Fruit fly (Drosophila melanogaster) whole organism, embryonic: ENCODE measurements around the gene CG15534.
A peak's percentile ranks its signal among the peaks of the same experiment; 100 is the strongest.

Experiments
- ATbp ChIP-seq: fragments of 200-800 bp; sonication (Bioruptor generic); optimal IDR thresholded peaks from 2 replicates; lab custom pipeline; 2017; ENCODE audit warnings: missing biosample characterization, mild to moderate bottlenecking, missing genetic modification characterization, missing genetic modification reagents
- Awh ChIP-seq: fragments of 200-800 bp; sonication (Bioruptor generic); IDR thresholded peaks from 2 replicates; pipeline ENCODE4, ENCODE4 v1.3.6; 2022; ENCODE audit warnings: missing biosample characterization, missing genetic modification characterization
- Bgb ChIP-seq: fragments of 200-800 bp; sonication (Bioruptor generic); IDR thresholded peaks from 2 replicates; pipeline ENCODE4 v1.3.6; 2022; ENCODE audit warnings: missing biosample characterization, missing genetic modification characterization; ENCODE audit not compliant: partially characterized antibody
- CG10274 ChIP-seq: fragments of 200-800 bp; sonication (Bioruptor generic); optimal IDR thresholded peaks from 3 replicates; lab custom pipeline; 2017; ENCODE audit warnings: missing biosample characterization, mild to moderate bottlenecking, missing genetic modification characterization
- CG11560 ChIP-seq: fragments of 200-800 bp; sonication (Bioruptor generic); IDR thresholded peaks from 3 replicates; pipeline ENCODE4 v1.3.6; 2022; ENCODE audit warnings: missing biosample characterization, missing genetic modification characterization
- CG12104 ChIP-seq: fragments of 200-800 bp; sonication (Bioruptor generic); optimal IDR thresholded peaks from 3 replicates; lab custom pipeline; 2016; ENCODE audit warnings: missing biosample characterization, missing genetic modification characterization
- CG12219 ChIP-seq: fragments of 200-800 bp; sonication (Bioruptor generic); optimal IDR thresholded peaks from 3 replicates; lab custom pipeline; 2018; ENCODE audit warnings: missing biosample characterization, mild to moderate bottlenecking, missing genetic modification characterization
- CG12236 ChIP-seq: fragments of 200-800 bp; sonication (Bioruptor generic); optimal IDR thresholded peaks from 2 replicates; lab custom pipeline; 2016; ENCODE audit warnings: missing biosample characterization, missing genetic modification characterization
- CG12769 ChIP-seq: fragments of 200-800 bp; sonication (Bioruptor generic); optimal IDR thresholded peaks from 2 replicates; lab custom pipeline; 2019; ENCODE audit warnings: missing biosample characterization, mild to moderate bottlenecking, missing genetic modification characterization, moderate library complexity
- CG15514 ChIP-seq: fragments of 200-800 bp; sonication (Bioruptor generic); optimal IDR thresholded peaks from 3 replicates; lab custom pipeline; 2017; ENCODE audit warnings: missing biosample characterization, missing genetic modification characterization, mild to moderate bottlenecking, moderate library complexity, missing genetic modification reagents
- CG17361 ChIP-seq: fragments of 200-800 bp; sonication (Bioruptor generic); IDR thresholded peaks from 3 replicates; pipeline ENCODE4 v1.3.6; 2022; ENCODE audit warnings: missing biosample characterization, missing genetic modification characterization
- CG18262 ChIP-seq: fragments of 200-800 bp; optimal IDR thresholded peaks from 3 replicates; lab custom pipeline; 2019; ENCODE audit warnings: missing biosample characterization, mild to moderate bottlenecking, missing genetic modification characterization, moderate library complexity
- CG2712 ChIP-seq: fragments of 200-800 bp; optimal IDR thresholded peaks from 3 replicates; lab custom pipeline; 2019; ENCODE audit warnings: missing biosample characterization, mild to moderate bottlenecking, missing genetic modification characterization, moderate library complexity
- CG30403 ChIP-seq: fragments of 200-800 bp; sonication (Bioruptor generic); optimal IDR thresholded peaks from 3 replicates; lab custom pipeline; 2016; ENCODE audit warnings: missing biosample characterization, missing genetic modification characterization
- CG3726 ChIP-seq: fragments of 200-800 bp; sonication (Bioruptor generic); IDR thresholded peaks from 3 replicates; pipeline ENCODE4, ENCODE4 v1.3.6; 2022; ENCODE audit warnings: missing biosample characterization, missing genetic modification characterization
- CG3838 ChIP-seq: fragments of 200-800 bp; sonication (Bioruptor generic); optimal IDR thresholded peaks from 3 replicates; lab custom pipeline; 2016; ENCODE audit warnings: missing biosample characterization, missing genetic modification characterization
- CG4328 ChIP-seq: fragments of 200-800 bp; sonication (Bioruptor generic); optimal IDR thresholded peaks from 3 replicates; lab custom pipeline; 2017; ENCODE audit warnings: missing biosample characterization, missing genetic modification reagents, missing genetic modification characterization
- CG4730 ChIP-seq: fragments of 200-800 bp; sonication (Bioruptor generic); IDR thresholded peaks from 2 replicates; pipeline ENCODE4 v1.3.6; 2022; ENCODE audit warnings: missing biosample characterization, missing genetic modification characterization
- CG9727 ChIP-seq: fragments of 200-800 bp; sonication (Bioruptor generic); optimal IDR thresholded peaks from 3 replicates; lab custom pipeline; 2017; ENCODE audit warnings: missing biosample characterization, mild to moderate bottlenecking, missing genetic modification characterization
- CG9797 ChIP-seq: fragments of 200-800 bp; sonication (Bioruptor generic); optimal IDR thresholded peaks from 3 replicates; lab custom pipeline; 2018; ENCODE audit warnings: missing biosample characterization, mild to moderate bottlenecking, missing genetic modification characterization
- CTCF ChIP-seq: fragments of 200-800 bp; sonication (Bioruptor generic); optimal IDR thresholded peaks from 2 replicates; lab custom pipeline; 2017; ENCODE audit warnings: missing biosample characterization, mild to moderate bottlenecking, missing genetic modification characterization, moderate library complexity
- D19B ChIP-seq: fragments of 200-800 bp; sonication (Bioruptor generic); optimal IDR thresholded peaks from 2 replicates; lab custom pipeline; 2017; ENCODE audit warnings: missing biosample characterization, mild to moderate bottlenecking, missing genetic modification characterization
- HLHmδ ChIP-seq: fragments of 200-800 bp; sonication (Bioruptor generic); optimal IDR thresholded peaks from 2 replicates; lab custom pipeline; 2018; ENCODE audit warnings: missing biosample characterization, mild to moderate bottlenecking, missing genetic modification characterization, moderate library complexity
- Hr39 ChIP-seq: fragments of >200 bp; optimal IDR thresholded peaks from 2 replicates; lab custom pipeline; 2017
- Sry-β ChIP-seq: fragments of 200-800 bp; sonication (Bioruptor generic); optimal IDR thresholded peaks from 2 replicates; lab custom pipeline; 2018; ENCODE audit warnings: missing biosample characterization, mild to moderate bottlenecking, missing genetic modification characterization, moderate library complexity
- Ssrp ChIP-seq: fragments of 200-800 bp; sonication (Bioruptor generic); optimal IDR thresholded peaks from 2 replicates; lab custom pipeline; 2018; ENCODE audit warnings: missing biosample characterization, mild to moderate bottlenecking, missing genetic modification characterization, moderate library complexity
- cg ChIP-seq: fragments of 200-800 bp; sonication (Bioruptor generic); optimal IDR thresholded peaks from 3 replicates; lab custom pipeline; 2019; ENCODE audit warnings: missing biosample characterization, mild to moderate bottlenecking, missing genetic modification characterization, moderate library complexity
- da ChIP-seq: fragments of 200-800 bp; sonication (Bioruptor generic); optimal IDR thresholded peaks from 2 replicates; lab custom pipeline; 2016; ENCODE audit warnings: missing biosample characterization, missing genetic modification characterization
- dmrt11E ChIP-seq: fragments of 200-800 bp; sonication (Bioruptor generic); optimal IDR thresholded peaks from 3 replicates; lab custom pipeline; 2018; ENCODE audit warnings: missing biosample characterization, mild to moderate bottlenecking, missing genetic modification characterization, moderate library complexity
- exex ChIP-seq: fragments of 200-800 bp; sonication (Bioruptor generic); optimal IDR thresholded peaks from 4 replicates; lab custom pipeline; 2018; ENCODE audit warnings: missing biosample characterization, mild to moderate bottlenecking, missing genetic modification characterization, moderate library complexity
- fd96Cb ChIP-seq: fragments of 200-800 bp; sonication (Bioruptor generic); optimal IDR thresholded peaks from 2 replicates; lab custom pipeline; 2018; ENCODE audit warnings: missing biosample characterization, mild to moderate bottlenecking, missing genetic modification characterization, moderate library complexity
- grn ChIP-seq: fragments of 200-800 bp; sonication (Bioruptor generic); optimal IDR thresholded peaks from 3 replicates; lab custom pipeline; 2017; ENCODE audit warnings: missing biosample characterization, missing genetic modification characterization
- ken ChIP-seq: fragments of 200-800 bp; sonication (Bioruptor generic); IDR thresholded peaks from 3 replicates; pipeline ENCODE4 v1.3.6; 2022; ENCODE audit warnings: missing biosample characterization, missing genetic modification characterization
- kni ChIP-seq: fragments of 200-800 bp; sonication (Bioruptor generic); optimal IDR thresholded peaks from 3 replicates; lab custom pipeline; 2017; ENCODE audit warnings: mild to moderate bottlenecking, missing biosample characterization, missing genetic modification reagents, missing genetic modification characterization
- lola ChIP-seq, 3 experiments: fragments of >200 bp in 2 of 3; fragments of 200-800 bp in 1 of 3; sonication (Bioruptor generic) in 1 of 3; optimal IDR thresholded peaks; 2 replicates each; lab custom pipeline; 2017 to 2019; ENCODE audit warnings: missing biosample characterization in 3 of 3, missing genetic modification characterization in 3 of 3, mild to moderate bottlenecking in 1 of 3, moderate library complexity in 1 of 3
- maf-S ChIP-seq: fragments of 200-800 bp; sonication (Bioruptor generic); optimal IDR thresholded peaks from 2 replicates; lab custom pipeline; 2016; ENCODE audit warnings: missing biosample characterization, missing genetic modification characterization
- p53 ChIP-seq: fragments of 200-800 bp; sonication (Bioruptor generic); optimal IDR thresholded peaks from 2 replicates; lab custom pipeline; 2016; ENCODE audit warnings: missing biosample characterization, missing genetic modification characterization
- pan ChIP-seq, 4 experiments: fragments of >200 bp in 3 of 4; fragments of 200-800 bp in 1 of 4; sonication (Bioruptor generic) in 1 of 4; optimal IDR thresholded peaks in 3 of 4; IDR thresholded peaks in 1 of 4; 2 replicates each; pipeline versions ENCODE4 v1.3.6 to Lab custom; 2017 to 2022; ENCODE audit warnings: missing biosample characterization in 2 of 4, missing genetic modification characterization in 2 of 4, mixed read lengths in 1 of 4
- pnt ChIP-seq: fragments of 200-800 bp; sonication (Bioruptor generic); optimal IDR thresholded peaks from 3 replicates; lab custom pipeline; 2016; ENCODE audit warnings: missing biosample characterization, missing genetic modification characterization
- prd ChIP-seq, 3 experiments: fragments of >200 bp in 2 of 3; fragments of 200-800 bp in 1 of 3; sonication (Bioruptor generic) in 1 of 3; optimal IDR thresholded peaks in 2 of 3; IDR thresholded peaks in 1 of 3; 2 replicates in 2 of 3; 3 replicates in 1 of 3; pipeline versions ENCODE4 v1.3.6 to Lab custom; 2017 to 2022; ENCODE audit warnings: missing biosample characterization in 1 of 3, missing genetic modification characterization in 1 of 3
- pros ChIP-seq: fragments of 200-800 bp; sonication (Bioruptor generic); optimal IDR thresholded peaks from 3 replicates; lab custom pipeline; 2019; ENCODE audit warnings: missing biosample characterization, mild to moderate bottlenecking, missing genetic modification characterization, moderate library complexity
- row ChIP-seq: fragments of 200-800 bp; sonication (Bioruptor generic); IDR thresholded peaks from 3 replicates; pipeline ENCODE4 v1.3.6; 2022; ENCODE audit warnings: missing biosample characterization, missing genetic modification characterization
- sens ChIP-seq: fragments of 200-800 bp; sonication (Bioruptor generic); peaks from one replicate; lab custom pipeline; 2016; ENCODE audit warnings: missing biosample characterization, missing genetic modification characterization
- twi ChIP-seq: fragments of 200-800 bp; optimal IDR thresholded peaks from 2 replicates; lab custom pipeline; 2019; ENCODE audit warnings: missing biosample characterization, mild to moderate bottlenecking, missing genetic modification characterization, moderate library complexity
- vvl ChIP-seq: fragments of 200-800 bp; sonication (Bioruptor generic); IDR thresholded peaks from 2 replicates; pipeline ENCODE4 v1.3.6; 2022; ENCODE audit warnings: missing biosample characterization, missing genetic modification characterization

CG15534 gene

DNA sequence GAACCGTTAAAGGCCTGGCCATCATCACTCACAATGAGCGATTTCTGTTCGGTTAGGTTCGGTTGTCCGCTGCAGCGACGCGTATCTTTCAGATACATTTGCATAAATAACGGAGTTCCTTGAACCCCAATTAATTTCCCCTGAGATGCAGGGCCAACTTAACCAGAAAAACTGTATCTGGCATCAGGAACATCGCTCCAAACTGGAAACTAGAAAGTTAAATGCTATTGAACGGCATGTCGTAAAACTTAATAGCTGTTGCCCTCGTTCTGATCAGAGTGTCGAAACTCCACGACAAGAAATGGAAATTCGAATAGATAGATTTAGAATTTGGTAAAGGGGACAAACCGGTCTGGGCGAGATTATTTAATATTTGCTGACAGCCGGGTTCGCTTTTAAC is 40.5 kb downstream of the CG15534 start (continued):
- TF ChIP-seq CG12104 (GFP tag; lab: Kevin White, UChicago): no peak
- TF ChIP-seq prd (optimal IDR thresholded peaks at IDR 0.05; lab: Kevin White, UChicago): no peak
- TF ChIP-seq prd (GFP tag; IDR thresholded peaks at IDR 0.05; lab: Robert Waterston, UW): no peak
- peak; percentile 50 for TF ChIP-seq CG12769
- TF ChIP-seq exex (tag; lab: Kevin White, UChicago): no peak
- TF ChIP-seq CG12219 (GFP tag; lab: Kevin White, UChicago): no peak
- TF ChIP-seq kni (GFP tag; lab: Kevin White, UChicago): peak; percentile 62
- TF ChIP-seq p53: no peak

DNA sequence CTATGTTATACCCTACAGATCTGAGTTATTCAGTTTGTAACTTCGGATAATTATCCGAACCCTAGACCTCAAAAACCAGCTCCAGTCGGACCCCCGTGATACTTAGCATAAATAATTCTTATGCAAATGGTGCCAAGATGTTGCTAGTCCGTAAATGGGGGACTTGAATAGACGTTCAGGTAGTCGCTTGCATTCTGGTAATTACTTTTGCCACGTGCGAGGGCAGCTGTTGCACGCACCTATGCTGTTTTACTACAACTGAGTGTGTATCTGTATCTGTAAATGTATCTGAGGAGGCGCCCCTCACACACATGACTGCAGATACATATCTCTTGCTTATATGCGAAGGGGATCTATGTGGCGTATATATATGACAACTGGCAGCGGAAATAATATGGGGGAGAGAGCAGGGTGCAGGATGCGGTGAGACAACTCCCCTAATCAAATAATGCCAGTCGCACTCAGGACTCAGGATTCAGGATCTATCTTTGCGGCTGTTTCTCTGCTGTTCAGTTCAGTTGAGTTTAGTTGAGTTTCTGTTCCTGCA is 42.9 kb downstream of the CG15534 start:
- TF ChIP-seq ATbp (no peak), HLHmδ (GFP tag; lab: Kevin White, UChicago) (peak; percentile 85), sens (GFP tag; lab: Kevin White, UChicago) (peak; percentile 55), twi (peak; percentile 48), Awh (GFP tag; lab: Robert Waterston, UW) (no peak), cg (GFP tag; lab: Kevin White, UChicago) (peak; percentile 44), pnt (GFP tag; lab: Kevin White, UChicago) (no peak), CG3838 (GFP tag; lab: Kevin White, UChicago) (no peak), vvl (GFP tag; lab: Robert Waterston, UW) (peak; percentile 63; the same call in 1 of the 2 replicates), Bgb (no peak), CG3726 (GFP tag; lab: Robert Waterston, UW) (no peak), CG11560 (tag; lab: Robert Waterston, UW) (no peak), da (GFP tag; lab: Kevin White, UChicago) (no peak), CG12236 (no peak), CG4328 (GFP tag; lab: Kevin White, UChicago) (no peak), pros (GFP tag; lab: Kevin White, UChicago) (peak; percentile 73), Ssrp (tag; lab: Kevin White, UChicago) (no peak), grn (peak; percentile 69), CG9797 (no peak), CG10274 (GFP tag; lab: Kevin White, UChicago) (peak; percentile 30), fd96Cb (no peak), Hr39 (lab: Kevin White, UChicago) (no peak)

DNA sequence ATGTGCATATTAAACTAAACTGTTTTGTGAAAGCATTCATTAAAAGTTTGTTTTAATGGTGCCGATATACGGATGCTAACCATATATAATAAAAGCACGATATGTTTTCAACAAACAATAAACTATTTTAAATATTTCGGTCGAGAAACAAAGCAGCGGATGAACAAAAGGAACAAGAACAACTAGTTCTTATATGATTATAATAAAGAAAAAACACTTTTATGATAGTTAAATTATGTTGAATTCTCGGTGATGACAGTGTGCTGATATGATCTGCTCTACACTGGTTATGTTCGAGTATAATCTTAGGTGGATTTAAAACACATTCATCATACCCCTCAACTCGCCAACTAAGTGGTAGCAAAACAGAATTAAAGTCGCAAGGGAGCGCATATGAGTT is 44.0 kb downstream of the CG15534 start:
- TF ChIP-seq CG9727 (GFP tag; lab: Kevin White, UChicago) (peak; percentile 15), CG30403 (peak; percentile 7), CG17361 (GFP tag; lab: Robert Waterston, UW) (peak; percentile 32; the same call in 1 of the 3 replicates), pan (optimal IDR thresholded peaks at IDR 0.05; lab: Kevin White, UChicago) (no peak), pan (GFP tag; optimal IDR thresholded peaks at IDR 0.05 in 1 of 2, IDR thresholded peaks at IDR 0.05 in 1 of 2) (peak in 1 of 2 experiments; percentile 27), D19B (GFP tag; lab: Kevin White, UChicago) (peak; percentile 24), row (0 out of 3 replicates have a peak, but pooled peaks have one; percentile 13), dmrt11E (peak; percentile 47), CG2712 (tag; lab: Kevin White, UChicago) (peak; percentile 23), sens (GFP tag; lab: Kevin White, UChicago) (peak; percentile 87), Sry-β (GFP tag; lab: Kevin White, UChicago) (peak; percentile 62), lola (GFP tag; optimal IDR thresholded peaks at IDR 0.05; lab: Kevin White, UChicago) (peak in 1 of 3 experiments; percentile 38), ken (GFP tag; lab: Robert Waterston, UW) (no peak), CG4730 (no peak), CG18262 (tag; lab: Kevin White, UChicago) (peak; percentile 34), CG15514 (GFP tag; lab: Kevin White, UChicago) (no peak), maf-S (GFP tag; lab: Kevin White, UChicago) (no peak), CTCF (GFP tag; lab: Kevin White, UChicago) (no peak)
